Worm (Caenorhabditis elegans): ENCODE results near the gene C48B4.3.

Gene C48B4.3

DNA sequence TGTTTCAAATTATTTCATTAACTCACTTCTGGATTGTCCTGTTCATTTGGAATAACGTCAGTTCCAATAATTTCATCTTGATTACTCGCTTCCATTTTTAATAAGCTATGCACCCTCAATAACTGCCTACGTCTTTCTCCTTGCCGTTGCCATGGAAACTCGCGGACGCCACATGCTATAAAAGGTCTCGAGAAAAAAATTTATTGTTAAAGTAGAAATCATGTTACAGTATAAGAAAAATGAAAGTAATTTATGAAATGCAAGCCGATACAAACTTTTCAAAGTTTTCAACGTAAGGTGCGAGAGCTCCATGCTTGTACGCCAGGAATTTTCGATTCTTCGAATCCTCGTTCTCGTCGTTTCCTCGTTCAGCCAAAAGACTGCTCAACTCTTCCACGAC, 29.9 kb upstream of the C48B4.3 start, which contains the start of gene bbs-4:
TSS of gene bbs-4 (minus strand) at position 101 of the 400 bp plus-strand sequence.
- TF ChIP-seq unc-98 (GFP tag; IDR thresholded peaks at IDR 0.05) = no peak
- no peak for TF ChIP-seq unc-86 (tag; optimal IDR thresholded peaks at IDR 0.05)
- TF ChIP-seq fkh-8 (tag; optimal IDR thresholded peaks at IDR 0.05) = peak; percentile 54

- TF ChIP-seq efl-1 (optimal IDR thresholded peaks at IDR 0.05) (no peak), efl-1 (GFP tag; optimal IDR thresholded peaks at IDR 0.05 in 1 of 2) (no peak), tlp-1 (tag; optimal IDR thresholded peaks at IDR 0.05) (no peak), lin-13 (GFP tag; optimal IDR thresholded peaks at IDR 0.05) (no peak), nhr-11 (tag; optimal IDR thresholded peaks at IDR 0.05) (no peak), ztf-4 (tag; optimal IDR thresholded peaks at IDR 0.05) (no peak), fkh-8 (tag; optimal IDR thresholded peaks at IDR 0.05) (no peak), hlh-17 (GFP tag; optimal IDR thresholded peaks at IDR 0.05; ENCODE audit: borderline replicate concordance) (no peak), nhr-237 (tag; optimal IDR thresholded peaks at IDR 0.05) (no peak), egl-27 (tag; optimal IDR thresholded peaks at IDR 0.05) (no peak), fkh-10 (GFP tag; optimal IDR thresholded peaks at IDR 0.05) (no peak), blmp-1 (tag; optimal IDR thresholded peaks at IDR 0.05) (no peak), lin-15B (tag; optimal IDR thresholded peaks at IDR 0.05) (no peak), vab-15 (tag; optimal IDR thresholded peaks at IDR 0.05) (no peak)
Observed at ce11 chrIII:9608650-9609049, 26.5 kb upstream of the C48B4.3 start, which contains the start of gene clec-161. Gene clec-161, minus strand, starts transcription at chrIII:9608750.

ce11 chrIII:9600645-9601044, 18.5 kb upstream of the C48B4.3 start, which contains the start of gene F58A4.2:
Gene F58A4.2, minus strand, starts transcription at chrIII:9600745.
- TF ChIP-seq dpl-1 (GFP tag; optimal IDR thresholded peaks at IDR 0.05) = no peak
- no peak for TF ChIP-seq F16B12.6 (tag; optimal IDR thresholded peaks at IDR 0.05)
- no peak for TF ChIP-seq vab-15 (tag; optimal IDR thresholded peaks at IDR 0.05)
- TF ChIP-seq efl-1 (optimal IDR thresholded peaks at IDR 0.05) = peak in 1 of 2 experiments; percentile 79
- peak in 1 of 2 experiments; percentile 19 for TF ChIP-seq efl-1 (GFP tag; optimal IDR thresholded peaks at IDR 0.05 in 1 of 2)

DNA sequence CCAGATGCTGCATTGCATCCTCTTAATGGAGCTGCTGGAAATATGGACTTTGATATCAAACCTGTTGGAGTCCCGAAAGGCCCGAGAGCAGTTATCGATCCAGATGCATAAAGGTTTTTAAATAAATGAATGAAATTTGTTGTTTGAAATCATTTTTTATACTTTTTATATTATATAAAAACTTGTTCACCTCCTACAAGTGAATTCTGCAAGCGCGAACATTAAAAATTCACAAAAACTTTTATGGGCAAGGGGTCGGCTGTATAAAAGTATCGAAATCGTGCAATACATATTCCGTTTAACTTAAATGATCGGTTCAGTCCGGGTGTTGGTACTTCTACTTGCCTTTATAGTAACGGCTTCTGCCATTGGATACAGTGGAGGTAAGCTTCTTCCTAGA, 16.0 kb upstream of the C48B4.3 start, which contains the start of gene F58A4.1:
TSS of gene F58A4.1 (plus strand) at position 301 of the 400 bp plus-strand sequence.
- TF ChIP-seq dsc-1 (tag; optimal IDR thresholded peaks at IDR 0.05) (no peak), aha-1 (tag; optimal IDR thresholded peaks at IDR 0.05) (no peak), efl-3 (GFP tag; optimal IDR thresholded peaks at IDR 0.05) (no peak), ces-1 (GFP tag; optimal IDR thresholded peaks at IDR 0.05) (no peak), zag-1 (tag; optimal IDR thresholded peaks at IDR 0.05) (no peak), swsn-7 (tag; optimal IDR thresholded peaks at IDR 0.05) (no peak), nhr-237 (tag; optimal IDR thresholded peaks at IDR 0.05) (no peak), ama-1 (optimal IDR thresholded peaks at IDR 0.05) (no peak), nhr-47 (tag; optimal IDR thresholded peaks at IDR 0.05) (no peak), nhr-20 (tag; optimal IDR thresholded peaks at IDR 0.05) (no peak), nhr-76 (tag; optimal IDR thresholded peaks at IDR 0.05) (no peak), sup-37 (GFP tag; optimal IDR thresholded peaks at IDR 0.05) (no peak), tbx-2 (tag; optimal IDR thresholded peaks at IDR 0.05) (no peak), F16B12.6 (tag; optimal IDR thresholded peaks at IDR 0.05) (no peak), ceh-88 (GFP tag; IDR thresholded peaks at IDR 0.05) (no peak), lin-14 (GFP tag; optimal IDR thresholded peaks at IDR 0.05) (no peak), lsy-2 (tag; optimal IDR thresholded peaks at IDR 0.05) (no peak)

- TF ChIP-seq unc-86 (tag; optimal IDR thresholded peaks at IDR 0.05) (no peak), tbx-2 (tag; optimal IDR thresholded peaks at IDR 0.05) (no peak), nhr-84 (tag; optimal IDR thresholded peaks at IDR 0.05) (no peak), irx-1 (tag; optimal IDR thresholded peaks at IDR 0.05) (no peak), C16A3.4 (tag; optimal IDR thresholded peaks at IDR 0.05) (no peak), ztf-4 (tag; optimal IDR thresholded peaks at IDR 0.05) (no peak), unc-62 (GFP tag; optimal IDR thresholded peaks at IDR 0.05) (no peak), mdl-1 (tag; optimal IDR thresholded peaks at IDR 0.05) (no peak), lin-14 (GFP tag; optimal IDR thresholded peaks at IDR 0.05) (no peak), zag-1 (tag; optimal IDR thresholded peaks at IDR 0.05) (no peak), ztf-11 (tag; optimal IDR thresholded peaks at IDR 0.05) (no peak), efl-3 (GFP tag; optimal IDR thresholded peaks at IDR 0.05) (no peak), ceh-8 (GFP tag; optimal IDR thresholded peaks at IDR 0.05) (no peak), ceh-88 (GFP tag; IDR thresholded peaks at IDR 0.05) (no peak), dpl-1 (GFP tag; optimal IDR thresholded peaks at IDR 0.05) (no peak), sox-4 (tag; optimal IDR thresholded peaks at IDR 0.05) (no peak), nhr-19 (GFP tag; conservative IDR thresholded peaks at IDR 0.05) (no peak), fkh-4 (tag; optimal IDR thresholded peaks at IDR 0.05; ENCODE audit: borderline replicate concordance) (no peak)
Observed at ce11 chrIII:9597044-9597443, 14.9 kb upstream of the C48B4.3 start, which contains the start of gene C48B4.12. Gene C48B4.12, plus strand, starts transcription at chrIII:9597344.

Measured in whole organism, L1 larva.